Worm (Caenorhabditis elegans): ENCODE results near the gene F26D11.2.

The F26D11.2 gene

ce11 chrV:7995165-7995564 lies 36.1 kb downstream of the F26D11.2 start:
- no peak for TF ChIP-seq F52B5.7 (tag; optimal IDR thresholded peaks at IDR 0.05)
- no peak for TF ChIP-seq ceh-79 (tag; optimal IDR thresholded peaks at IDR 0.05)
- no peak for TF ChIP-seq T07F8.4 (tag; optimal IDR thresholded peaks at IDR 0.05)
- TF ChIP-seq rcor-1 (GFP tag; IDR thresholded peaks at IDR 0.05): no peak

- no peak for TF ChIP-seq F49E8.2 (tag; optimal IDR thresholded peaks at IDR 0.05; ENCODE audit: insufficient read depth)
- no peak for TF ChIP-seq ceh-79 (tag; optimal IDR thresholded peaks at IDR 0.05)
- no peak for TF ChIP-seq let-607 (tag; optimal IDR thresholded peaks at IDR 0.05)
- TF ChIP-seq ztf-18 (tag; optimal IDR thresholded peaks at IDR 0.05): no peak
- TF ChIP-seq lir-1 (GFP tag; conservative IDR thresholded peaks at IDR 0.05): no peak
- TF ChIP-seq efl-1 (GFP tag; optimal IDR thresholded peaks at IDR 0.05): no peak
- no peak for TF ChIP-seq zim-3 (tag; optimal IDR thresholded peaks at IDR 0.05)
- TF ChIP-seq B0019.2 (GFP tag; conservative IDR thresholded peaks at IDR 0.05): no peak
- TF ChIP-seq repo-1 (tag; optimal IDR thresholded peaks at IDR 0.05): no peak
- TF ChIP-seq snpc-3.4 (tag; optimal IDR thresholded peaks at IDR 0.05): no peak
- TF ChIP-seq rec-8 (tag; optimal IDR thresholded peaks at IDR 0.05): no peak
- TF ChIP-seq K11D2.4 (GFP tag; IDR thresholded peaks at IDR 0.05): no peak
- no peak for TF ChIP-seq aptf-3 (GFP tag; IDR thresholded peaks at IDR 0.05)
- TF ChIP-seq attf-6 (GFP tag; IDR thresholded peaks at IDR 0.05): no peak
- no peak for TF ChIP-seq D2030.7 (GFP tag; IDR thresholded peaks at IDR 0.05)
- no peak for TF ChIP-seq dox-1 (GFP tag; IDR thresholded peaks at IDR 0.05)
- no peak for TF ChIP-seq Y56A3A.18 (GFP tag; IDR thresholded peaks at IDR 0.05)
Measured at ce11 chrV:7995878-7996277, 36.8 kb downstream of the F26D11.2 start, which contains the start of gene Y97E10AR.2. Gene Y97E10AR.2 (plus strand): TSS chrV:7996178.

ce11 chrV:8000929-8001513 lies 42.0 kb downstream of the F26D11.2 start, which contains the start of gene Y97E10AR.1:
Gene Y97E10AR.1 (plus strand): TSS chrV:8001463.
- no peak for TF ChIP-seq hmg-20 (GFP tag; IDR thresholded peaks at IDR 0.05)
- peak; percentile 8; the same call in 1 of the 2 replicates for TF ChIP-seq egrh-3 (GFP tag; IDR thresholded peaks at IDR 0.05)
- TF ChIP-seq pbrm-1 (GFP tag; IDR thresholded peaks at IDR 0.05): peak; percentile 57
- TF ChIP-seq ceh-100 (GFP tag; IDR thresholded peaks at IDR 0.05): no peak
- no peak for TF ChIP-seq gei-17 (GFP tag; optimal IDR thresholded peaks at IDR 0.05)
- TF ChIP-seq zfh-2 (GFP tag; conservative IDR thresholded peaks at IDR 0.05): 0 out of 2 replicates have a peak, but pooled peaks have one; percentile 5
- no peak for TF ChIP-seq ceh-40 (GFP tag; IDR thresholded peaks at IDR 0.05)
- no peak for TF ChIP-seq cebp-1 (GFP tag; IDR thresholded peaks at IDR 0.05)
- TF ChIP-seq cebp-1 (tag; optimal IDR thresholded peaks at IDR 0.05): peak; percentile 88
- TF ChIP-seq ceh-27 (GFP tag; optimal IDR thresholded peaks at IDR 0.05): peak; percentile 27
- peak; percentile 84 for TF ChIP-seq lin-40 (tag; optimal IDR thresholded peaks at IDR 0.05)
- peak; percentile 58 for TF ChIP-seq pha-4 (tag; optimal IDR thresholded peaks at IDR 0.05)
- peak; percentile 52 for TF ChIP-seq ets-4 (GFP tag; optimal IDR thresholded peaks at IDR 0.05)
- TF ChIP-seq mcd-1 (GFP tag; IDR thresholded peaks at IDR 0.05): no peak; the same call in 1 of the 2 replicates
- TF ChIP-seq ztf-22 (GFP tag; optimal IDR thresholded peaks at IDR 0.05): peak; percentile 75
- TF ChIP-seq die-1 (tag; optimal IDR thresholded peaks at IDR 0.05): no peak
- TF ChIP-seq fkh-3 (tag; optimal IDR thresholded peaks at IDR 0.05): no peak
- no peak; the same call in 1 of the 2 replicates for TF ChIP-seq dox-1 (GFP tag; IDR thresholded peaks at IDR 0.05)
- no peak for TF ChIP-seq F10E7.11 (tag; optimal IDR thresholded peaks at IDR 0.05)
- no peak for TF ChIP-seq nhr-120 (GFP tag; IDR thresholded peaks at IDR 0.05)
- no peak for TF ChIP-seq lsy-27 (tag; optimal IDR thresholded peaks at IDR 0.05; ENCODE audit: borderline replicate concordance, insufficient read depth)
- peak; percentile 1 for TF ChIP-seq snpc-3.4 (tag; optimal IDR thresholded peaks at IDR 0.05)
- 0 out of 2 replicates have a peak, but pooled peaks have one; percentile 68 for TF ChIP-seq Y53G8AR.9 (GFP tag; conservative IDR thresholded peaks at IDR 0.05)
- TF ChIP-seq sea-2 (GFP tag; IDR thresholded peaks at IDR 0.05): no peak
- peak; percentile 98 for TF ChIP-seq nhr-80 (tag; optimal IDR thresholded peaks at IDR 0.05)
- peak; percentile 35 for TF ChIP-seq tlf-1 (GFP tag; optimal IDR thresholded peaks at IDR 0.05)
- no peak for TF ChIP-seq C17E4.6 (GFP tag; IDR thresholded peaks at IDR 0.05)

All from whole organism, young adult.